Worm (Caenorhabditis elegans) whole organism, midembryonic: Measurements from ENCODE around the gene fsn-1.
"Not testable (repeated sequence)": the region's sequence is repeated elsewhere in the genome, so short reads cannot be mapped to it uniquely, and the experiment has no call there.

ENCODE experiments used
- T22C8.4 ChIP-seq: fragments of 200-800 bp; sonication (Bioruptor generic); IDR thresholded peaks from 2 replicates; pipeline ENCODE4 v1.3.6; 2022; ENCODE audit warnings: missing genetic modification characterization, missing compliant biosample characterization
- cog-1 ChIP-seq: sonication (generic microtip); optimal IDR thresholded peaks from 2 replicates; lab custom pipeline; 2016; ENCODE audit warnings: missing genetic modification characterization, missing compliant biosample characterization
- flt-1 ChIP-seq: fragments of 200-800 bp; sonication (Bioruptor generic); IDR thresholded peaks from 2 replicates; pipeline ENCODE4 v1.3.6; 2022; ENCODE audit warnings: missing genetic modification characterization, missing compliant biosample characterization
- klf-2 ChIP-seq: fragments of 200-800 bp; sonication (Bioruptor generic); conservative IDR thresholded peaks from 2 replicates; pipeline ENCODE4 v1.3.6; 2022; ENCODE audit warnings: missing genetic modification reagents, missing genetic modification characterization, missing compliant biosample characterization
- med-1 ChIP-seq: sonication (generic microtip); optimal IDR thresholded peaks from 2 replicates; lab custom pipeline; 2017; ENCODE audit warnings: missing genetic modification characterization, mild to moderate bottlenecking, missing compliant biosample characterization, antibody characterized with exemption, missing genetic modification reagents; ENCODE audit not compliant: insufficient read depth
- ref-1 ChIP-seq: fragments of 200-800 bp; sonication (Bioruptor generic); conservative IDR thresholded peaks from 2 replicates; pipeline ENCODE4 v1.3.6; 2022; ENCODE audit warnings: missing genetic modification reagents, missing genetic modification characterization, missing compliant biosample characterization
- tab-1 ChIP-seq: fragments of 200-800 bp; sonication (Bioruptor generic); IDR thresholded peaks from 2 replicates; pipeline ENCODE4 v1.3.6; 2022; ENCODE audit warnings: missing genetic modification characterization, missing compliant biosample characterization
- ztf-23 ChIP-seq: fragments of 200-800 bp; sonication (Bioruptor generic); IDR thresholded peaks from 2 replicates; pipeline ENCODE4 v1.3.6; 2022; ENCODE audit warnings: missing genetic modification reagents, missing genetic modification characterization, missing compliant biosample characterization
- ztf-29 ChIP-seq: fragments of 200-800 bp; sonication (Bioruptor generic); IDR thresholded peaks from 2 replicates; pipeline ENCODE4 v1.3.6; 2022; ENCODE audit warnings: missing genetic modification reagents, missing genetic modification characterization, missing compliant biosample characterization

The fsn-1 gene

ce11 chrIII:4962886-4963285, 25.8 kb downstream of the fsn-1 start, which contains the start of gene C27F2.9:
Gene C27F2.9, minus strand, starts transcription at chrIII:4963044.
- TF ChIP-seq T22C8.4 (GFP tag; lab: Robert Waterston, UW) (0 out of 2 replicates have a peak, but pooled peaks have one; percentile 27), tab-1 (GFP tag; lab: Robert Waterston, UW) (0 out of 2 replicates have a peak, but pooled peaks have one; percentile 22), ztf-29 (GFP tag; lab: Robert Waterston, UW) (no peak), med-1 (GFP tag; lab: Kevin White, UChicago) (peak; percentile 1), flt-1 (GFP tag; lab: Robert Waterston, UW) (peak; percentile 76), klf-2 (GFP tag; lab: Robert Waterston, UW) (no peak), ztf-23 (GFP tag; lab: Robert Waterston, UW) (peak; percentile 61; the same call in 1 of the 2 replicates), ref-1 (no peak)

- TF ChIP-seq ztf-23 (GFP tag; lab: Robert Waterston, UW) (no peak), ztf-29 (GFP tag; lab: Robert Waterston, UW) (no peak), klf-2 (GFP tag; lab: Robert Waterston, UW) (no peak)
Measured at ce11 chrIII:4965271-4965670, 28.1 kb downstream of the fsn-1 start, which contains the start of gene nca-2. Gene nca-2, plus strand, starts transcription at chrIII:4965571.

ce11 chrIII:4967236-4967635, 30.1 kb downstream of the fsn-1 start:
- TF ChIP-seq ref-1 (no peak), cog-1 (tag; lab: Kevin White, UChicago) (no peak), med-1 (GFP tag; lab: Kevin White, UChicago) (no peak), tab-1 (GFP tag; lab: Robert Waterston, UW) (no peak), flt-1 (GFP tag; lab: Robert Waterston, UW) (no peak), ztf-29 (GFP tag; lab: Robert Waterston, UW) (no peak), T22C8.4 (GFP tag; lab: Robert Waterston, UW) (no peak), ztf-23 (GFP tag; lab: Robert Waterston, UW) (no peak), klf-2 (GFP tag; lab: Robert Waterston, UW) (no peak)

- TF ChIP-seq tab-1 (GFP tag; lab: Robert Waterston, UW) (no peak), med-1 (GFP tag; lab: Kevin White, UChicago) (no peak)
Measured at ce11 chrIII:4968146-4968545, 31.0 kb downstream of the fsn-1 start.

- not testable (repeated sequence) for TF ChIP-seq klf-2 (GFP tag; lab: Robert Waterston, UW); ref-1; ztf-29 (GFP tag; lab: Robert Waterston, UW)
Measured at ce11 chrIII:4980367-4980766, 43.2 kb downstream of the fsn-1 start, which contains the start of gene C27F2.6. Gene C27F2.6, minus strand, starts transcription at chrIII:4980467.

- TF ChIP-seq med-1 (GFP tag; lab: Kevin White, UChicago) = no peak
- no peak for TF ChIP-seq ref-1
- no peak for TF ChIP-seq T22C8.4 (GFP tag; lab: Robert Waterston, UW)
- TF ChIP-seq klf-2 (GFP tag; lab: Robert Waterston, UW) = no peak
- no peak for TF ChIP-seq tab-1 (GFP tag; lab: Robert Waterston, UW)
- TF ChIP-seq flt-1 (GFP tag; lab: Robert Waterston, UW) = no peak
Measured at ce11 chrIII:4983961-4984360, 46.8 kb downstream of the fsn-1 start.

ce11 chrIII:4984444-4985086, 47.4 kb downstream of the fsn-1 start, which contains the start of gene C27F2.7:
Gene C27F2.7, minus strand, starts transcription at chrIII:4984494.
- no peak for TF ChIP-seq cog-1 (tag; lab: Kevin White, UChicago)
- no peak for TF ChIP-seq med-1 (GFP tag; lab: Kevin White, UChicago)
- TF ChIP-seq tab-1 (GFP tag; lab: Robert Waterston, UW) = no peak
- TF ChIP-seq ztf-29 (GFP tag; lab: Robert Waterston, UW) = no peak
- TF ChIP-seq flt-1 (GFP tag; lab: Robert Waterston, UW) = no peak
- TF ChIP-seq T22C8.4 (GFP tag; lab: Robert Waterston, UW) = no peak
- TF ChIP-seq klf-2 (GFP tag; lab: Robert Waterston, UW) = no peak
- no peak for TF ChIP-seq ztf-23 (GFP tag; lab: Robert Waterston, UW)
- TF ChIP-seq ref-1 = no peak

- TF ChIP-seq flt-1 (GFP tag; lab: Robert Waterston, UW) (0 out of 2 replicates have a peak, but pooled peaks have one; percentile 42), T22C8.4 (GFP tag; lab: Robert Waterston, UW) (no peak)
Measured at ce11 chrIII:4986790-4987259, 49.7 kb downstream of the fsn-1 start, which contains the start of the genes C27F2.10 and wdr-60. Gene C27F2.10, minus strand, starts transcription at chrIII:4986898. Gene wdr-60, plus strand, starts transcription at chrIII:4987209.

ce11 chrIII:4987666-4988065, 50.5 kb downstream of the fsn-1 start:
- no peak for TF ChIP-seq cog-1 (tag; lab: Kevin White, UChicago)
- TF ChIP-seq ref-1 = no peak
- TF ChIP-seq klf-2 (GFP tag; lab: Robert Waterston, UW) = no peak
- TF ChIP-seq ztf-23 (GFP tag; lab: Robert Waterston, UW) = no peak
- TF ChIP-seq flt-1 (GFP tag; lab: Robert Waterston, UW) = no peak
- TF ChIP-seq med-1 (GFP tag; lab: Kevin White, UChicago) = no peak
- TF ChIP-seq tab-1 (GFP tag; lab: Robert Waterston, UW) = no peak
- TF ChIP-seq ztf-29 (GFP tag; lab: Robert Waterston, UW) = no peak
- TF ChIP-seq T22C8.4 (GFP tag; lab: Robert Waterston, UW) = no peak
